Fruit fly (Drosophila melanogaster): Measurements from ENCODE around the gene HGTX.

Gene HGTX

dm6 chr3L:14641969-14642485, 42.7 kb upstream of the HGTX start:
- TF ChIP-seq CG6654 (GFP tag; optimal IDR thresholded peaks at IDR 0.05), result no peak
- no peak for TF ChIP-seq CG4282 (GFP tag; optimal IDR thresholded peaks at IDR 0.05)
- no peak for TF ChIP-seq Hey (tag; optimal IDR thresholded peaks at IDR 0.05)
- TF ChIP-seq sr (GFP tag; IDR thresholded peaks at IDR 0.05), result no peak
- TF ChIP-seq pros (GFP tag; optimal IDR thresholded peaks at IDR 0.05), result peak; percentile 39
- TF ChIP-seq zfh2 (GFP tag; optimal IDR thresholded peaks at IDR 0.05), result no peak
- no peak for TF ChIP-seq Mes4 (GFP tag; optimal IDR thresholded peaks at IDR 0.05)
- TF ChIP-seq az2 (GFP tag; optimal IDR thresholded peaks at IDR 0.05), result no peak
- TF ChIP-seq D19B (GFP tag; optimal IDR thresholded peaks at IDR 0.05), result no peak
- no peak for TF ChIP-seq Sin3A (optimal IDR thresholded peaks at IDR 0.05)
- peak; percentile 31 for TF ChIP-seq zen (tag; optimal IDR thresholded peaks at IDR 0.05)
- no peak for TF ChIP-seq slp2 (GFP tag; optimal IDR thresholded peaks at IDR 0.05)
- TF ChIP-seq CG4617 (GFP tag; optimal IDR thresholded peaks at IDR 0.05; ENCODE audit: borderline replicate concordance), result no peak
- peak; percentile 36 for TF ChIP-seq Kr (GFP tag; optimal IDR thresholded peaks at IDR 0.05)
- no peak for TF ChIP-seq Hmx (GFP tag; optimal IDR thresholded peaks at IDR 0.05)
- no peak for TF ChIP-seq CG10274 (GFP tag; optimal IDR thresholded peaks at IDR 0.05)
- no peak for TF ChIP-seq ase (GFP tag; IDR thresholded peaks at IDR 0.05)
- TF ChIP-seq ttk (GFP tag; IDR thresholded peaks at IDR 0.05), result no peak
- no peak for TF ChIP-seq usp (GFP tag; optimal IDR thresholded peaks at IDR 0.05)
- TF ChIP-seq cad (GFP tag; optimal IDR thresholded peaks at IDR 0.05), result peak; percentile 79
- TF ChIP-seq CG13775 (GFP tag; optimal IDR thresholded peaks at IDR 0.05), result no peak
- TF ChIP-seq Mrtf (GFP tag; IDR thresholded peaks at IDR 0.05), result no peak
- TF ChIP-seq CG7786 (GFP tag; optimal IDR thresholded peaks at IDR 0.05), result no peak
- TF ChIP-seq Myb (GFP tag; optimal IDR thresholded peaks at IDR 0.05), result no peak
- peak; percentile 44 for TF ChIP-seq kni (GFP tag; optimal IDR thresholded peaks at IDR 0.05)
- no peak for TF ChIP-seq esg (GFP tag; conservative IDR thresholded peaks at IDR 0.05)
- no peak for TF ChIP-seq CG8944 (GFP tag; optimal IDR thresholded peaks at IDR 0.05)
- TF ChIP-seq D (optimal IDR thresholded peaks at IDR 0.05), result peak; percentile 85
- TF ChIP-seq D (GFP tag; optimal IDR thresholded peaks at IDR 0.05), result no peak
- TF ChIP-seq CG10321 (GFP tag; IDR thresholded peaks at IDR 0.05), result no peak
- peak; percentile 89 for TF ChIP-seq CG15479 (GFP tag; optimal IDR thresholded peaks at IDR 0.05)
- TF ChIP-seq ssp (GFP tag; IDR thresholded peaks at IDR 0.05), result no peak
- 0 out of 3 replicates have a peak, but pooled peaks have one; percentile 22 for TF ChIP-seq CG2199 (GFP tag; IDR thresholded peaks at IDR 0.05)
- no peak for TF ChIP-seq BtbVII (GFP tag; optimal IDR thresholded peaks at IDR 0.05)
- no peak for TF ChIP-seq salm (tag; optimal IDR thresholded peaks at IDR 0.05)
- TF ChIP-seq CG5180 (GFP tag; optimal IDR thresholded peaks at IDR 0.05), result no peak
- TF ChIP-seq B-H2 (GFP tag; optimal IDR thresholded peaks at IDR 0.05), result no peak
- TF ChIP-seq CG13894 (tag; optimal IDR thresholded peaks at IDR 0.05), result no peak
- no peak for TF ChIP-seq shn (GFP tag; optimal IDR thresholded peaks at IDR 0.05)
- TF ChIP-seq CG9609 (GFP tag; optimal IDR thresholded peaks at IDR 0.05), result no peak
- peak in 1 of 2 experiments; percentile 95 for TF ChIP-seq tll (GFP tag; optimal IDR thresholded peaks at IDR 0.05)
- no peak for TF ChIP-seq B-H1 (GFP tag; IDR thresholded peaks at IDR 0.05)
- no peak for TF ChIP-seq CG13123 (GFP tag; optimal IDR thresholded peaks at IDR 0.05)
- TF ChIP-seq lilli (GFP tag; optimal IDR thresholded peaks at IDR 0.05), result no peak
- TF ChIP-seq slou (GFP tag; optimal IDR thresholded peaks at IDR 0.05), result no peak
- no peak for TF ChIP-seq Sox102F (GFP tag; optimal IDR thresholded peaks at IDR 0.05)
- no peak for TF ChIP-seq ATbp (GFP tag; optimal IDR thresholded peaks at IDR 0.05)
- TF ChIP-seq Med (GFP tag), result peak; percentile 56
- no peak for TF ChIP-seq CrebB (tag; optimal IDR thresholded peaks at IDR 0.05)
- TF ChIP-seq insv (GFP tag; optimal IDR thresholded peaks at IDR 0.05), result peak in 1 of 2 experiments; percentile 2
- TF ChIP-seq CG8359 (GFP tag; optimal IDR thresholded peaks at IDR 0.05; ENCODE audit: borderline replicate concordance), result no peak
- no peak for TF ChIP-seq dan (GFP tag; IDR thresholded peaks at IDR 0.05)
